Fruit fly (Drosophila melanogaster): Measurements from ENCODE around the gene Mst27D.
A peak's percentile ranks its signal among the peaks of the same experiment; 100 is the strongest.

Gene Mst27D

dm6 chr2L:7032517-7032951 is 28.1 kb downstream of the Mst27D start, which contains the start of the genes Rab30 and Caper (continued):
- peak; percentile 49 for TF ChIP-seq CG14014 (GFP tag; IDR thresholded peaks at IDR 0.05)
- no peak for TF ChIP-seq Hr78 (GFP tag; optimal IDR thresholded peaks at IDR 0.05)
- TF ChIP-seq Fer1 (GFP tag; optimal IDR thresholded peaks at IDR 0.05), result peak; percentile 22
- no peak for TF ChIP-seq Sry-β (GFP tag; optimal IDR thresholded peaks at IDR 0.05)
- peak; percentile 8 for TF ChIP-seq Neu2 (GFP tag; optimal IDR thresholded peaks at IDR 0.05; ENCODE audit: borderline replicate concordance)
- no peak for TF ChIP-seq CG18476 (GFP tag; optimal IDR thresholded peaks at IDR 0.05)
- peak; percentile 21 for TF ChIP-seq CG13775 (GFP tag; optimal IDR thresholded peaks at IDR 0.05)
- TF ChIP-seq ranshi (GFP tag; IDR thresholded peaks at IDR 0.05), result no peak
- no peak for TF ChIP-seq fru (optimal IDR thresholded peaks at IDR 0.05)
- TF ChIP-seq sd (tag; optimal IDR thresholded peaks at IDR 0.05), result peak; percentile 94
- TF ChIP-seq ash1 (GFP tag; optimal IDR thresholded peaks at IDR 0.05), result peak; percentile 21
- TF ChIP-seq CG18599 (GFP tag; optimal IDR thresholded peaks at IDR 0.05), result no peak
- TF ChIP-seq Spps (tag; optimal IDR thresholded peaks at IDR 0.05), result no peak
- TF ChIP-seq Nf-YB (GFP tag; optimal IDR thresholded peaks at IDR 0.05), result peak; percentile 35
- TF ChIP-seq ab (GFP tag; optimal IDR thresholded peaks at IDR 0.05), result no peak
- no peak for TF ChIP-seq nom (GFP tag; optimal IDR thresholded peaks at IDR 0.05)
- no peak for TF ChIP-seq CG30431 (GFP tag; optimal IDR thresholded peaks at IDR 0.05)
- no peak for TF ChIP-seq fd102C (GFP tag; optimal IDR thresholded peaks at IDR 0.05)
- TF ChIP-seq tin (GFP tag; optimal IDR thresholded peaks at IDR 0.05), result peak; percentile 42
- peak; percentile 22 for TF ChIP-seq unpg (GFP tag; optimal IDR thresholded peaks at IDR 0.05)
- TF ChIP-seq GATAe (GFP tag; conservative IDR thresholded peaks at IDR 0.05), result no peak
- peak; percentile 56 for TF ChIP-seq vvl (GFP tag; IDR thresholded peaks at IDR 0.05)
- no peak for TF ChIP-seq sim (GFP tag; IDR thresholded peaks at IDR 0.05)
- TF ChIP-seq ems (GFP tag; optimal IDR thresholded peaks at IDR 0.05), result peak; percentile 54
- TF ChIP-seq H2.0 (GFP tag; IDR thresholded peaks at IDR 0.05), result peak; percentile 53
- no peak for TF ChIP-seq ham (GFP tag; IDR thresholded peaks at IDR 0.05)
- TF ChIP-seq CG4854 (GFP tag; optimal IDR thresholded peaks at IDR 0.05), result peak; percentile 27
- peak; percentile 13 for TF ChIP-seq CG17568 (GFP tag; optimal IDR thresholded peaks at IDR 0.05)
- no peak for TF ChIP-seq CG8089 (GFP tag; optimal IDR thresholded peaks at IDR 0.05)
- TF ChIP-seq CG17612 (GFP tag; IDR thresholded peaks at IDR 0.05), result no peak
- peak; percentile 51 for TF ChIP-seq PHDP (tag; optimal IDR thresholded peaks at IDR 0.05)
- TF ChIP-seq corto (GFP tag; optimal IDR thresholded peaks at IDR 0.05), result no peak
- no peak for TF ChIP-seq br (optimal IDR thresholded peaks at IDR 0.05)
- no peak for TF ChIP-seq dimm (GFP tag; IDR thresholded peaks at IDR 0.05)
- no peak for TF ChIP-seq pros (GFP tag; optimal IDR thresholded peaks at IDR 0.05)
- peak; percentile 21 for TF ChIP-seq CG10979 (tag; optimal IDR thresholded peaks at IDR 0.05)
- peak; percentile 58 for TF ChIP-seq CG9797 (GFP tag; optimal IDR thresholded peaks at IDR 0.05)
- peak; percentile 48 for TF ChIP-seq CG9727 (GFP tag; optimal IDR thresholded peaks at IDR 0.05)
- no peak for TF ChIP-seq CG5180 (GFP tag; optimal IDR thresholded peaks at IDR 0.05)
- TF ChIP-seq CG31224 (GFP tag; IDR thresholded peaks at IDR 0.05), result no peak
- TF ChIP-seq CG17385 (GFP tag; optimal IDR thresholded peaks at IDR 0.05), result peak; percentile 21
- TF ChIP-seq ind (GFP tag; optimal IDR thresholded peaks at IDR 0.05), result peak; percentile 42
- peak; percentile 1 for TF ChIP-seq ftz-f1 (GFP tag; optimal IDR thresholded peaks at IDR 0.05)
- peak; percentile 79 for TF ChIP-seq slbo (GFP tag; IDR thresholded peaks at IDR 0.05)
- TF ChIP-seq inv (GFP tag; IDR thresholded peaks at IDR 0.05; ENCODE audit: partially characterized antibody), result peak; percentile 98
- no peak for TF ChIP-seq CG7556 (GFP tag; optimal IDR thresholded peaks at IDR 0.05)
- no peak for TF ChIP-seq gcm2 (GFP tag; optimal IDR thresholded peaks at IDR 0.05)
- peak; percentile 46; the same call in 1 of the 2 replicates for TF ChIP-seq lmd (GFP tag; IDR thresholded peaks at IDR 0.05)
- TF ChIP-seq CG10565 (GFP tag; optimal IDR thresholded peaks at IDR 0.05), result no peak
- no peak for TF ChIP-seq CG10321 (GFP tag; IDR thresholded peaks at IDR 0.05)
- TF ChIP-seq NfI (GFP tag; optimal IDR thresholded peaks at IDR 0.05), result peak; percentile 47

Data from whole organism, embryonic.